Fruit fly (Drosophila melanogaster) whole organism, embryonic: ENCODE measurements around the gene kkv.

ENCODE experiments used
- CG10209 ChIP-seq: fragments of 200-800 bp; sonication (Bioruptor generic); optimal IDR thresholded peaks from 3 replicates; lab custom pipeline; 2017; ENCODE audit warnings: missing biosample characterization, mild to moderate bottlenecking, missing genetic modification characterization, missing genetic modification reagents
- CG10979 ChIP-seq: fragments of 200-800 bp; sonication (Bioruptor generic); optimal IDR thresholded peaks from 2 replicates; lab custom pipeline; 2018; ENCODE audit warnings: missing biosample characterization, mild to moderate bottlenecking, missing genetic modification characterization, moderate library complexity
- CG11085 ChIP-seq: fragments of 200-800 bp; sonication (Bioruptor generic); IDR thresholded peaks from 2 replicates; pipeline ENCODE4 v1.3.6; 2022; ENCODE audit warnings: missing biosample characterization, missing genetic modification characterization
- CG11560 ChIP-seq: fragments of 200-800 bp; sonication (Bioruptor generic); IDR thresholded peaks from 3 replicates; pipeline ENCODE4 v1.3.6; 2022; ENCODE audit warnings: missing biosample characterization, missing genetic modification characterization
- CG1233 ChIP-seq: fragments of 200-800 bp; sonication (Bioruptor generic); optimal IDR thresholded peaks from 4 replicates; lab custom pipeline; 2018; ENCODE audit warnings: missing biosample characterization, mild to moderate bottlenecking, missing genetic modification characterization
- CG15479 ChIP-seq: fragments of 200-800 bp; sonication (Bioruptor generic); optimal IDR thresholded peaks from 3 replicates; lab custom pipeline; 2019; ENCODE audit warnings: missing biosample characterization, mild to moderate bottlenecking, missing genetic modification characterization, moderate library complexity
- CG16815 ChIP-seq: fragments of 200-800 bp; sonication (Bioruptor generic); optimal IDR thresholded peaks from 3 replicates; lab custom pipeline; 2017; ENCODE audit warnings: missing biosample characterization, mild to moderate bottlenecking, missing genetic modification characterization
- CG17328 ChIP-seq: fragments of 200-800 bp; sonication (Bioruptor generic); IDR thresholded peaks from 2 replicates; pipeline ENCODE4 v1.3.6; 2022; ENCODE audit warnings: missing biosample characterization, missing genetic modification characterization
- CG34224 ChIP-seq: fragments of 200-800 bp; sonication (Bioruptor generic); IDR thresholded peaks from 3 replicates; pipeline ENCODE4 v1.3.6; 2022; ENCODE audit warnings: missing biosample characterization, missing genetic modification characterization; ENCODE audit not compliant: partially characterized antibody
- CG4617 ChIP-seq: fragments of 200-800 bp; sonication (Bioruptor generic); optimal IDR thresholded peaks from 3 replicates; lab custom pipeline; 2016; ENCODE audit warnings: missing biosample characterization, missing genetic modification characterization, borderline replicate concordance
- CG4820 ChIP-seq: fragments of 200-800 bp; sonication (Bioruptor generic); optimal IDR thresholded peaks from 3 replicates; lab custom pipeline; 2016; ENCODE audit warnings: missing biosample characterization, missing genetic modification characterization
- CG7786 ChIP-seq: fragments of 200-800 bp; sonication (Bioruptor generic); optimal IDR thresholded peaks from 2 replicates; lab custom pipeline; 2016; ENCODE audit warnings: missing biosample characterization, missing genetic modification characterization
- CG7987 ChIP-seq: fragments of 200-800 bp; sonication (Bioruptor generic); optimal IDR thresholded peaks from 2 replicates; lab custom pipeline; 2018; ENCODE audit warnings: missing biosample characterization, mild to moderate bottlenecking, missing genetic modification characterization, moderate library complexity
- CG8765 ChIP-seq: fragments of 200-800 bp; sonication (Bioruptor generic); IDR thresholded peaks from 2 replicates; pipeline ENCODE4 v1.3.6; 2022; ENCODE audit warnings: missing biosample characterization, missing genetic modification characterization
- CG9215 ChIP-seq: fragments of 200-800 bp; sonication (Bioruptor generic); IDR thresholded peaks from 2 replicates; pipeline ENCODE4 v1.3.6; 2022; ENCODE audit warnings: missing biosample characterization, missing genetic modification characterization
- CG9609 ChIP-seq: fragments of 200-800 bp; sonication (Bioruptor generic); optimal IDR thresholded peaks from 3 replicates; lab custom pipeline; 2016; ENCODE audit warnings: missing biosample characterization, missing genetic modification characterization
- CHES-1-like ChIP-seq: fragments of 200-800 bp; sonication (Bioruptor generic); optimal IDR thresholded peaks from 2 replicates; lab custom pipeline; 2016; ENCODE audit warnings: missing biosample characterization, missing genetic modification characterization
- CrebB ChIP-seq: fragments of 200-800 bp; sonication (Bioruptor generic); optimal IDR thresholded peaks from 3 replicates; lab custom pipeline; 2018; ENCODE audit warnings: missing biosample characterization, mild to moderate bottlenecking, missing genetic modification characterization
- Dbx ChIP-seq: fragments of 200-800 bp; sonication (Bioruptor generic); IDR thresholded peaks from 3 replicates; pipeline ENCODE4 v1.3.6; 2022; ENCODE audit warnings: missing biosample characterization, missing genetic modification characterization
- Eip74EF ChIP-seq, 2 experiments: fragments of 200-800 bp in 1 of 2; fragments of >200 bp in 1 of 2; sonication (Bioruptor generic) in 1 of 2; optimal IDR thresholded peaks; 2 replicates each; lab custom pipeline; 2017 to 2019; ENCODE audit warnings: missing biosample characterization in 2 of 2, missing genetic modification characterization in 2 of 2, mild to moderate bottlenecking in 1 of 2, moderate library complexity in 1 of 2
- Elba2 ChIP-seq: fragments of 200-800 bp; sonication (Bioruptor generic); optimal IDR thresholded peaks from 3 replicates; lab custom pipeline; 2016; ENCODE audit warnings: missing biosample characterization, missing genetic modification characterization
- Ets65A ChIP-seq: fragments of 200-800 bp; sonication (Bioruptor generic); peaks from one replicate; lab custom pipeline; 2016; ENCODE audit warnings: missing biosample characterization, missing genetic modification characterization
- HLH3B ChIP-seq: fragments of 200-800 bp; sonication (Bioruptor generic); IDR thresholded peaks from 2 replicates; pipeline ENCODE4 v1.3.6; 2022; ENCODE audit warnings: missing biosample characterization, missing genetic modification characterization
- HmgD ChIP-seq: fragments of 200-800 bp; sonication (Bioruptor generic); optimal IDR thresholded peaks from 3 replicates; lab custom pipeline; 2016; ENCODE audit warnings: missing biosample characterization, missing genetic modification characterization
- HmgZ ChIP-seq: fragments of 200-800 bp; sonication (Bioruptor generic); optimal IDR thresholded peaks from 2 replicates; lab custom pipeline; 2018; ENCODE audit warnings: missing biosample characterization, mild to moderate bottlenecking, missing genetic modification characterization
- Hmr ChIP-seq: fragments of 200-800 bp; sonication (Bioruptor generic); optimal IDR thresholded peaks from 3 replicates; lab custom pipeline; 2017; ENCODE audit warnings: mild to moderate bottlenecking, missing biosample characterization, missing genetic modification reagents, missing genetic modification characterization
- Hmx ChIP-seq: fragments of 200-800 bp; sonication (Bioruptor generic); optimal IDR thresholded peaks from 2 replicates; lab custom pipeline; 2016; ENCODE audit warnings: missing biosample characterization, missing genetic modification characterization
- Hr39 ChIP-seq: fragments of >200 bp; optimal IDR thresholded peaks from 2 replicates; lab custom pipeline; 2017
- Rx ChIP-seq: fragments of 200-800 bp; sonication (Bioruptor generic); IDR thresholded peaks from 2 replicates; pipeline ENCODE4 v1.3.6; 2022; ENCODE audit warnings: missing biosample characterization, missing genetic modification characterization
- Xbp1 ChIP-seq: fragments of 200-800 bp; sonication (Bioruptor generic); optimal IDR thresholded peaks from 3 replicates; lab custom pipeline; 2016; ENCODE audit warnings: missing biosample characterization, mild to moderate bottlenecking, missing genetic modification characterization
- ap ChIP-seq: fragments of 200-800 bp; sonication (Bioruptor generic); IDR thresholded peaks from 2 replicates; pipeline ENCODE4 v1.3.6; 2022; ENCODE audit warnings: missing biosample characterization, missing genetic modification characterization
- ara ChIP-seq: fragments of 200-800 bp; sonication (Bioruptor generic); IDR thresholded peaks from 2 replicates; pipeline ENCODE4 v1.3.6; 2022; ENCODE audit warnings: missing biosample characterization, missing genetic modification characterization
- ato ChIP-seq: fragments of 200-800 bp; sonication (Bioruptor generic); IDR thresholded peaks from 2 replicates; pipeline ENCODE4 v1.3.6; 2022; ENCODE audit warnings: missing biosample characterization, missing genetic modification characterization; ENCODE audit not compliant: partially characterized antibody
- chn ChIP-seq: fragments of 200-800 bp; sonication (Bioruptor generic); optimal IDR thresholded peaks from 2 replicates; lab custom pipeline; 2016; ENCODE audit warnings: missing biosample characterization, missing genetic modification characterization
- da ChIP-seq: fragments of 200-800 bp; sonication (Bioruptor generic); optimal IDR thresholded peaks from 2 replicates; lab custom pipeline; 2016; ENCODE audit warnings: missing biosample characterization, missing genetic modification characterization
- dysf ChIP-seq: fragments of 200-800 bp; sonication (Bioruptor generic); IDR thresholded peaks from 3 replicates; pipeline ENCODE4 v1.3.6; 2022; ENCODE audit warnings: missing biosample characterization, missing genetic modification characterization
- fd102C ChIP-seq: fragments of 200-800 bp; sonication (Bioruptor generic); optimal IDR thresholded peaks from 2 replicates; lab custom pipeline; 2018; ENCODE audit warnings: missing biosample characterization, mild to moderate bottlenecking, missing genetic modification characterization, moderate library complexity
- gro ChIP-seq: fragments of 200-800 bp; sonication (Bioruptor generic); optimal IDR thresholded peaks from 2 replicates; lab custom pipeline; 2016; ENCODE audit warnings: missing biosample characterization, missing genetic modification characterization
- ind ChIP-seq: fragments of 200-800 bp; sonication (Bioruptor generic); optimal IDR thresholded peaks from 3 replicates; lab custom pipeline; 2016; ENCODE audit warnings: missing biosample characterization, missing genetic modification characterization
- klu ChIP-seq: fragments of 200-800 bp; sonication (Bioruptor generic); IDR thresholded peaks from 2 replicates; pipeline ENCODE4 v1.3.6; 2022; ENCODE audit warnings: missing biosample characterization, missing genetic modification characterization
- lilli ChIP-seq: fragments of 200-800 bp; sonication (Bioruptor generic); optimal IDR thresholded peaks from 3 replicates; lab custom pipeline; 2016; ENCODE audit warnings: missing biosample characterization, missing genetic modification characterization
- odd ChIP-seq: fragments of 200-800 bp; sonication (Bioruptor generic); optimal IDR thresholded peaks from 2 replicates; lab custom pipeline; 2017; ENCODE audit warnings: missing biosample characterization, mild to moderate bottlenecking, missing genetic modification characterization
- pnt ChIP-seq: fragments of 200-800 bp; sonication (Bioruptor generic); optimal IDR thresholded peaks from 3 replicates; lab custom pipeline; 2016; ENCODE audit warnings: missing biosample characterization, missing genetic modification characterization
- pzg ChIP-seq: fragments of 200-800 bp; sonication (Bioruptor generic); optimal IDR thresholded peaks from 3 replicates; lab custom pipeline; 2018; ENCODE audit warnings: missing biosample characterization, mild to moderate bottlenecking, missing genetic modification characterization, moderate library complexity
- salm ChIP-seq: fragments of 200-800 bp; sonication (Bioruptor generic); optimal IDR thresholded peaks from 2 replicates; lab custom pipeline; 2018; ENCODE audit warnings: missing biosample characterization, mild to moderate bottlenecking, missing genetic modification characterization
- sens-2 ChIP-seq: fragments of 200-800 bp; sonication (Bioruptor generic); IDR thresholded peaks from 2 replicates; pipeline ENCODE4 v1.3.6; 2022; ENCODE audit warnings: missing biosample characterization, missing genetic modification characterization
- sisA ChIP-seq: fragments of 200-800 bp; sonication (Bioruptor generic); IDR thresholded peaks from 2 replicates; pipeline ENCODE4 v1.3.6; 2022; ENCODE audit warnings: missing biosample characterization, missing genetic modification characterization
- stwl ChIP-seq: fragments of 200-800 bp; sonication (Bioruptor generic); optimal IDR thresholded peaks from 3 replicates; lab custom pipeline; 2018; ENCODE audit warnings: missing biosample characterization, mild to moderate bottlenecking, missing genetic modification characterization, moderate library complexity
- unpg ChIP-seq: fragments of 200-800 bp; sonication (Bioruptor generic); optimal IDR thresholded peaks from 3 replicates; lab custom pipeline; 2018; ENCODE audit warnings: missing biosample characterization, mild to moderate bottlenecking, missing genetic modification characterization, moderate library complexity
- wdn ChIP-seq: fragments of 200-800 bp; sonication (Bioruptor generic); IDR thresholded peaks from 2 replicates; pipeline ENCODE4 v1.3.6; 2022; ENCODE audit warnings: missing biosample characterization, missing genetic modification characterization

The kkv gene

DNA sequence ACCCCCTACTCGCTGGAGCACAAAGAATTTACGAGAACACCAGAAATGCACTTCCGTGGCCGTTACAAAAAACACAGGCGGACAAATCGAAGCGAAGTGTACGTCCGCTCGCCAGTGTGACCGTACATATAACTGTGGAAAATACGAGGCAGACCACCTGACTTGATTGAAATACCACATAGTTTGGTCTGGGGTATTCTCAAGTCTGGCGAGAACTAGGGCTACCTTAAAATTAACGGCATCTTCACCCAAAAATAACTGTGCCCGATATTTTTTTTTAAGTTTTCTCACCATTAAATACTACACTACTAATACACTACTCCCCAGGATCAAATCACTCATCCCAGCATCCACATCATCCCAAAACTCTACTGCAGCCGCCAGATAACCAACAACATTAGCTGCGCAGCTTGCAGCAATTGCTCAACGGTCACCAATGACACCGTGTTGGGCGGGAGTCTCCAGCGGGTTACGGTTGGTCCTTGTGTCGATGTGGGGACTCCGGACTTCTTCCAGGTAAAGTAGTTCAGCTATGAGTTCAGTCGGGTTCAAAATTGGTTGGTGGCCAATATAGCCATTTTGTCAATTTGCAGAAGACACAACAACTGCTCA, 24.4 kb downstream of the kkv start, which contains the start of gene Cerk:
TSS of gene Cerk (minus strand) at position 137 of the 612 bp plus-strand sequence.
- TF ChIP-seq CG11560, result peak; percentile 8; the same call in 1 of the 3 replicates
- TF ChIP-seq stwl (tag; lab: Kevin White, UChicago), result peak; percentile 74
- no peak for TF ChIP-seq ap (GFP tag; lab: Robert Waterston, UW)
- no peak for TF ChIP-seq Hr39 (lab: Kevin White, UChicago)
- TF ChIP-seq CG9609 (GFP tag; lab: Kevin White, UChicago), result peak; percentile 32
- TF ChIP-seq gro (GFP tag; lab: Kevin White, UChicago), result peak; percentile 38
- TF ChIP-seq CG10979 (tag; lab: Kevin White, UChicago), result peak; percentile 6
- peak in 1 of 2 experiments; percentile 66 for TF ChIP-seq Eip74EF (GFP tag; optimal IDR thresholded peaks at IDR 0.05; lab: Kevin White, UChicago)
- TF ChIP-seq pnt (GFP tag; lab: Kevin White, UChicago), result peak; percentile 41
- TF ChIP-seq sisA, result peak; percentile 17; the same call in 1 of the 2 replicates
- 0 out of 2 replicates have a peak, but pooled peaks have one; percentile 28 for TF ChIP-seq ato (GFP tag; lab: Robert Waterston, UW)
- no peak for TF ChIP-seq wdn (GFP tag; lab: Robert Waterston, UW)
- TF ChIP-seq CHES-1-like (GFP tag; lab: Kevin White, UChicago), result peak; percentile 52
- TF ChIP-seq HLH3B (GFP tag; lab: Robert Waterston, UW), result 0 out of 2 replicates have a peak, but pooled peaks have one; percentile 27
- peak; percentile 13 for TF ChIP-seq CG1233
- peak; percentile 6 for TF ChIP-seq CrebB
- TF ChIP-seq ind (GFP tag; lab: Kevin White, UChicago), result peak; percentile 27
- TF ChIP-seq sens-2 (GFP tag; lab: Robert Waterston, UW), result no peak
- peak; percentile 38 for TF ChIP-seq Hmr
- TF ChIP-seq da, result peak; percentile 3
- TF ChIP-seq CG4617 (GFP tag; lab: Kevin White, UChicago), result peak; percentile 45
- TF ChIP-seq Elba2, result peak; percentile 48
- TF ChIP-seq CG34224, result no peak
- TF ChIP-seq chn (GFP tag; lab: Kevin White, UChicago), result peak; percentile 69
- TF ChIP-seq fd102C (GFP tag; lab: Kevin White, UChicago), result no peak
- peak; percentile 58; the same call in 2 of the 3 replicates for TF ChIP-seq dysf (GFP tag; lab: Robert Waterston, UW)
- peak; percentile 32 for TF ChIP-seq Ets65A (GFP tag; lab: Kevin White, UChicago)
- TF ChIP-seq HmgZ (tag; lab: Kevin White, UChicago), result peak; percentile 53
- TF ChIP-seq unpg (GFP tag; lab: Kevin White, UChicago), result peak; percentile 23
- TF ChIP-seq odd (GFP tag; lab: Kevin White, UChicago), result no peak
- peak; percentile 71 for TF ChIP-seq HmgD (GFP tag; lab: Kevin White, UChicago)
- TF ChIP-seq CG9215 (GFP tag; lab: Robert Waterston, UW), result 0 out of 2 replicates have a peak, but pooled peaks have one; percentile 9
- no peak for TF ChIP-seq CG16815 (GFP tag; lab: Kevin White, UChicago)
- TF ChIP-seq CG10209 (GFP tag; lab: Kevin White, UChicago), result peak; percentile 34
- no peak for TF ChIP-seq CG8765 (GFP tag; lab: Robert Waterston, UW)
- TF ChIP-seq ara, result peak; percentile 14; the same call in 1 of the 2 replicates
- TF ChIP-seq salm, result peak; percentile 22
- no peak for TF ChIP-seq Hmx (GFP tag; lab: Kevin White, UChicago)
- peak; percentile 47; the same call in 1 of the 2 replicates for TF ChIP-seq CG11085 (GFP tag; lab: Robert Waterston, UW)
- peak; percentile 20 for TF ChIP-seq CG7786
- TF ChIP-seq CG17328 (GFP tag; lab: Robert Waterston, UW), result 0 out of 2 replicates have a peak, but pooled peaks have one; percentile 4
- peak; percentile 55 for TF ChIP-seq CG7987 (GFP tag; lab: Kevin White, UChicago)
- no peak for TF ChIP-seq CG15479 (GFP tag; lab: Kevin White, UChicago)
- no peak for TF ChIP-seq Rx (GFP tag; lab: Robert Waterston, UW)
- peak; percentile 91 for TF ChIP-seq pzg (GFP tag; lab: Kevin White, UChicago)
- TF ChIP-seq klu, result no peak
- peak; percentile 40 for TF ChIP-seq Xbp1 (GFP tag; lab: Kevin White, UChicago)
- peak; percentile 50 for TF ChIP-seq lilli
- no peak for TF ChIP-seq CG4820 (GFP tag; lab: Kevin White, UChicago)
- TF ChIP-seq Dbx (GFP tag; lab: Robert Waterston, UW), result peak; percentile 73
